Worm (Caenorhabditis elegans): ENCODE measurements around the gene F45D3.3.
A peak's percentile ranks its signal among the peaks of the same experiment; 100 is the strongest.

Gene F45D3.3

ce11 chrV:12579299-12579698 is 29.1 kb upstream of the F45D3.3 start, which contains the start of gene E02A10.3:
TSS of gene E02A10.3 (plus strand) at chrV:12579599.
- TF ChIP-seq tlf-1 (GFP tag; optimal IDR thresholded peaks at IDR 0.05) (no peak), D2030.7 (GFP tag; IDR thresholded peaks at IDR 0.05) (no peak), rec-8 (tag; optimal IDR thresholded peaks at IDR 0.05) (no peak), nhr-80 (tag; optimal IDR thresholded peaks at IDR 0.05) (no peak)

ce11 chrV:12576495-12576947 is 26.3 kb upstream of the F45D3.3 start, which contains the start of gene grl-23:
TSS of gene grl-23 (minus strand) at chrV:12576897.
- TF ChIP-seq attf-3 (GFP tag; conservative IDR thresholded peaks at IDR 0.05) (no peak), egrh-3 (GFP tag; IDR thresholded peaks at IDR 0.05) (peak; percentile 87)

ce11 chrV:12575846-12576245 is 25.7 kb upstream of the F45D3.3 start:
- no peak for TF ChIP-seq egl-44 (GFP tag; IDR thresholded peaks at IDR 0.05)
- peak; percentile 97 for TF ChIP-seq egrh-3 (GFP tag; IDR thresholded peaks at IDR 0.05)
- 0 out of 2 replicates have a peak, but pooled peaks have one; percentile 28 for TF ChIP-seq sea-2 (GFP tag; IDR thresholded peaks at IDR 0.05)

- TF ChIP-seq C17E4.6 (GFP tag; IDR thresholded peaks at IDR 0.05) (no peak), hrde-1 (tag; optimal IDR thresholded peaks at IDR 0.05; ENCODE audit: borderline replicate concordance) (no peak), nhr-179 (tag; optimal IDR thresholded peaks at IDR 0.05) (no peak), gei-17 (GFP tag; optimal IDR thresholded peaks at IDR 0.05) (no peak), hlh-26 (GFP tag; conservative IDR thresholded peaks at IDR 0.05) (no peak), F57C9.4 (tag; optimal IDR thresholded peaks at IDR 0.05) (no peak), F10E7.11 (tag; optimal IDR thresholded peaks at IDR 0.05) (no peak), ztf-25 (GFP tag; IDR thresholded peaks at IDR 0.05) (no peak), F33H1.4 (GFP tag; IDR thresholded peaks at IDR 0.05) (no peak), atf-7 (tag; optimal IDR thresholded peaks at IDR 0.05) (no peak), rpc-1 (optimal IDR thresholded peaks at IDR 0.05) (no peak), rpc-1 (tag; optimal IDR thresholded peaks at IDR 0.05) (no peak)
These were observed 20.1 kb upstream of the F45D3.3 start for ce11 chrV:12570271-12570670.

ce11 chrV:12567850-12568249 is 17.7 kb upstream of the F45D3.3 start, which contains the start of gene E02A10.4:
TSS of gene E02A10.4 (minus strand) at chrV:12567950.
- no peak for TF ChIP-seq F52B5.7 (tag; optimal IDR thresholded peaks at IDR 0.05)
- TF ChIP-seq zfh-2 (GFP tag; conservative IDR thresholded peaks at IDR 0.05), result no peak
- TF ChIP-seq aptf-2 (GFP tag; conservative IDR thresholded peaks at IDR 0.05), result no peak
- no peak for TF ChIP-seq him-1 (tag; optimal IDR thresholded peaks at IDR 0.05)
- no peak for TF ChIP-seq nhr-90 (tag; optimal IDR thresholded peaks at IDR 0.05)
- TF ChIP-seq dox-1 (GFP tag; IDR thresholded peaks at IDR 0.05), result no peak
- TF ChIP-seq gei-17 (GFP tag; optimal IDR thresholded peaks at IDR 0.05), result no peak
- no peak for TF ChIP-seq T07F8.4 (tag; optimal IDR thresholded peaks at IDR 0.05)
- TF ChIP-seq D2030.7 (GFP tag; IDR thresholded peaks at IDR 0.05), result no peak
- no peak for TF ChIP-seq F55B11.4 (tag; optimal IDR thresholded peaks at IDR 0.05; ENCODE audit: borderline replicate concordance, insufficient read depth)
- TF ChIP-seq F57A8.1 (GFP tag; optimal IDR thresholded peaks at IDR 0.05), result no peak
- TF ChIP-seq ets-4 (GFP tag; optimal IDR thresholded peaks at IDR 0.05), result no peak
- no peak for TF ChIP-seq ceh-91 (GFP tag; IDR thresholded peaks at IDR 0.05)

ce11 chrV:12567312-12567711 is 17.1 kb upstream of the F45D3.3 start:
- no peak for TF ChIP-seq nfyb-1 (GFP tag; IDR thresholded peaks at IDR 0.05)
- no peak for TF ChIP-seq F37B4.10 (GFP tag; IDR thresholded peaks at IDR 0.05)
- no peak for TF ChIP-seq lin-54 (GFP tag; optimal IDR thresholded peaks at IDR 0.05)
- no peak for TF ChIP-seq madf-8 (GFP tag; conservative IDR thresholded peaks at IDR 0.05)

Measured in whole organism, young adult.